Worm (Caenorhabditis elegans) whole organism, young adult: ENCODE data around the gene glb-19.
"Not testable (repeated sequence)": the region's sequence is repeated elsewhere in the genome, so short reads cannot be mapped to it uniquely, and the experiment has no call there.

Source experiments
- B0035.1 ChIP-seq: sonication (generic microtip); optimal IDR thresholded peaks from 2 replicates; lab custom pipeline; 2016; ENCODE audit warnings: missing genetic modification characterization, mild to moderate bottlenecking, missing compliant biosample characterization, missing genotype, missing genetic modification reagents
- ceh-100 ChIP-seq: fragments of 200-800 bp; sonication (Bioruptor generic); IDR thresholded peaks from 2 replicates; pipeline ENCODE4 v1.3.6; 2022; ENCODE audit warnings: missing genetic modification reagents, missing genetic modification characterization, missing compliant biosample characterization
- dox-1 ChIP-seq: fragments of 200-800 bp; sonication (Bioruptor generic); IDR thresholded peaks from 2 replicates; pipeline ENCODE4 v1.3.6; 2022; ENCODE audit warnings: missing genetic modification reagents, missing genetic modification characterization, missing compliant biosample characterization
- egrh-3 ChIP-seq: fragments of 200-800 bp; sonication (Bioruptor generic); IDR thresholded peaks from 2 replicates; pipeline ENCODE4 v1.3.6; 2022; ENCODE audit warnings: missing genetic modification reagents, missing genetic modification characterization, missing compliant biosample characterization
- ets-4 ChIP-seq: fragments of 200-800 bp; sonication (Bioruptor generic); optimal IDR thresholded peaks from 2 replicates; lab custom pipeline; 2018; ENCODE audit warnings: mild to moderate bottlenecking, missing genetic modification characterization, missing compliant biosample characterization
- him-1 ChIP-seq: sonication (generic microtip); optimal IDR thresholded peaks from 2 replicates; lab custom pipeline; 2016; ENCODE audit warnings: missing genotype, missing genetic modification reagents, missing genetic modification characterization, missing compliant biosample characterization
- let-526 ChIP-seq: fragments of 200-800 bp; sonication (Bioruptor generic); IDR thresholded peaks from 2 replicates; pipeline ENCODE4 v1.3.6; 2022; ENCODE audit warnings: missing genetic modification reagents, missing genetic modification characterization, missing compliant biosample characterization
- lin-35 ChIP-seq, 3 experiments: fragments of 150-350 bp in 2 of 3; sonication (generic microtip) in 1 of 3; optimal IDR thresholded peaks; 2 replicates each; lab custom pipeline; 2014 to 2018; ENCODE audit warnings: missing biosample characterization in 3 of 3, missing genetic modification characterization in 3 of 3, missing genetic modification reagents in 3 of 3
- madf-3 ChIP-seq: fragments of 200-800 bp; sonication (Bioruptor generic); IDR thresholded peaks from 2 replicates; pipeline ENCODE4 v1.3.6; 2022; ENCODE audit warnings: missing genetic modification reagents, missing genetic modification characterization, missing compliant biosample characterization
- nhr-80 ChIP-seq: sonication (generic microtip); optimal IDR thresholded peaks from 2 replicates; lab custom pipeline; 2016; ENCODE audit warnings: missing genetic modification characterization, missing compliant biosample characterization
- nhr-90 ChIP-seq: sonication (generic microtip); optimal IDR thresholded peaks from 2 replicates; lab custom pipeline; 2016; ENCODE audit warnings: missing genotype, mild to moderate bottlenecking, missing genetic modification characterization, missing compliant biosample characterization
- repo-1 ChIP-seq: sonication (generic microtip); optimal IDR thresholded peaks from 2 replicates; lab custom pipeline; 2017; ENCODE audit warnings: mild to moderate bottlenecking, missing genetic modification characterization, missing compliant biosample characterization
- unc-62 ChIP-seq: fragments of 150-350 bp; optimal IDR thresholded peaks from 2 replicates; lab custom pipeline; 2014; ENCODE audit warnings: missing biosample characterization, missing genetic modification reagents, missing genetic modification characterization
- xnd-1 ChIP-seq: sonication (generic microtip); optimal IDR thresholded peaks from 2 replicates; lab custom pipeline; 2016; ENCODE audit warnings: missing genotype, missing genetic modification reagents, missing genetic modification characterization, missing compliant biosample characterization

DNA sequence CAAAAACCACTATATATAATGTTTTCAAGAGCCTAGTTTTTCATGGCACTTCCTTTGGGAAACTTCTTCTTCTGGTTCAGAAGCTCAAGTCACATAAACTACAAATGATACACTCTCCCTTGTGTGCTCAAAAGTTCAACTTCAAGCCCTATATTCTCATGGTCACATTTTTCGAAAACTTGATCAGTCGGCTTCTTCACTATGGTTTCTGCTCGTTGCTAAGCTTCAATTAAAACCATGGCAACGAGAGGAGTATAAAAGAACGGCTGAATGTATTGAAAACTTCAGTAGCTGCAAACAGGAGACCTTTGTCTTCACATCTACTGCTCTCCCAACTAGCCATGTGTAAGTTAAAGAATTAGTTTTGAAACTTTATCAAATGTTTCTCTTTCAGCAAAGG lies 33.4 kb upstream of the glb-19 start, which contains the start of gene R102.2:
- TF ChIP-seq ets-4; let-526; unc-62 (GFP tag; lab: Kevin White, UChicago); him-1 (tag; lab: Kevin White, UChicago); nhr-80 (tag; lab: Kevin White, UChicago); xnd-1 (tag; lab: Kevin White, UChicago); lin-35 (GFP tag; optimal IDR thresholded peaks at IDR 0.05; lab: Kevin White, UChicago); madf-3 (GFP tag; lab: Robert Waterston, UW); nhr-90 (tag; lab: Kevin White, UChicago); B0035.1; ceh-100 (GFP tag; lab: Robert Waterston, UW); dox-1; repo-1 (tag; lab: Kevin White, UChicago); egrh-3: not testable (repeated sequence)
